Fruit fly (Drosophila melanogaster) whole organism, prepupa: ENCODE measurements around the gene CG9855.

Experiments
- CG10669 ChIP-seq: fragments of 200-800 bp; sonication (Bioruptor generic); optimal IDR thresholded peaks from 3 replicates; lab custom pipeline; 2018; ENCODE audit warnings: missing biosample characterization, mild to moderate bottlenecking, missing genetic modification characterization, moderate library complexity
- CG11762 ChIP-seq: fragments of 200-800 bp; sonication (Bioruptor generic); optimal IDR thresholded peaks from 3 replicates; lab custom pipeline; 2016; ENCODE audit warnings: missing biosample characterization, missing genetic modification characterization; ENCODE audit not compliant: insufficient read depth
- CG11902 ChIP-seq: fragments of 200-800 bp; sonication (Bioruptor generic); optimal IDR thresholded peaks from 3 replicates; lab custom pipeline; 2016; ENCODE audit warnings: missing biosample characterization, missing genetic modification characterization
- CG1621 ChIP-seq: fragments of 200-800 bp; sonication (Bioruptor generic); optimal IDR thresholded peaks from 3 replicates; lab custom pipeline; 2018; ENCODE audit warnings: missing biosample characterization, mild to moderate bottlenecking, missing genetic modification characterization
- CG16779 ChIP-seq: fragments of 200-800 bp; sonication (Bioruptor generic); optimal IDR thresholded peaks from 3 replicates; lab custom pipeline; 2017; ENCODE audit warnings: missing biosample characterization, mild to moderate bottlenecking, missing genetic modification characterization
- CG3032 ChIP-seq: fragments of 200-800 bp; optimal IDR thresholded peaks from 2 replicates; lab custom pipeline; 2019; ENCODE audit warnings: missing biosample characterization, mild to moderate bottlenecking, missing genetic modification characterization, moderate library complexity
- CG3919 ChIP-seq: fragments of 200-800 bp; sonication (Bioruptor generic); optimal IDR thresholded peaks from 3 replicates; lab custom pipeline; 2016; ENCODE audit warnings: missing biosample characterization, missing genetic modification characterization
- CG6163 ChIP-seq: fragments of 200-800 bp; sonication (Bioruptor generic); IDR thresholded peaks from 3 replicates; pipeline ENCODE4 v1.3.6; 2022; ENCODE audit warnings: missing biosample characterization, missing genetic modification characterization
- CG6792 ChIP-seq: fragments of 200-800 bp; sonication (Bioruptor generic); optimal IDR thresholded peaks from 3 replicates; lab custom pipeline; 2016; ENCODE audit warnings: missing biosample characterization, missing genetic modification characterization
- CG6808 ChIP-seq: fragments of 200-800 bp; sonication (Bioruptor generic); optimal IDR thresholded peaks from 3 replicates; lab custom pipeline; 2017; ENCODE audit warnings: missing biosample characterization, missing genetic modification characterization, mild to moderate bottlenecking, moderate library complexity, missing genetic modification reagents
- CG7368 ChIP-seq: fragments of 200-800 bp; sonication (Bioruptor generic); optimal IDR thresholded peaks from 3 replicates; lab custom pipeline; 2016; ENCODE audit warnings: missing biosample characterization, missing genetic modification characterization
- CG8632 ChIP-seq: fragments of 200-800 bp; sonication (Bioruptor generic); optimal IDR thresholded peaks from 3 replicates; lab custom pipeline; 2016; ENCODE audit warnings: missing biosample characterization, missing genetic modification characterization
- CG9139 ChIP-seq: fragments of 200-800 bp; sonication (Bioruptor generic); optimal IDR thresholded peaks from 3 replicates; lab custom pipeline; 2017; ENCODE audit warnings: missing biosample characterization, mild to moderate bottlenecking, missing genetic modification characterization
- Eip75B ChIP-seq: fragments of 200-800 bp; sonication (Bioruptor generic); optimal IDR thresholded peaks from 3 replicates; lab custom pipeline; 2016; ENCODE audit warnings: missing biosample characterization, missing genetic modification characterization
- Eip93F ChIP-seq: fragments of 200-800 bp; sonication (Bioruptor generic); optimal IDR thresholded peaks from 2 replicates; lab custom pipeline; 2016; ENCODE audit warnings: missing biosample characterization, mild to moderate bottlenecking, missing genetic modification characterization
- Ets21C ChIP-seq: fragments of 200-800 bp; sonication (Bioruptor generic); optimal IDR thresholded peaks from 3 replicates; lab custom pipeline; 2016; ENCODE audit warnings: missing biosample characterization, missing genetic modification characterization
- Ets96B ChIP-seq: fragments of 200-800 bp; optimal IDR thresholded peaks from 2 replicates; lab custom pipeline; 2019; ENCODE audit warnings: missing biosample characterization, mild to moderate bottlenecking, missing genetic modification characterization, moderate library complexity
- Gug ChIP-seq: fragments of 200-800 bp; sonication (Bioruptor generic); IDR thresholded peaks from 2 replicates; pipeline ENCODE4 v1.3.6; 2022; ENCODE audit warnings: missing biosample characterization, missing genetic modification characterization
- Hr39 ChIP-seq: fragments of 200-800 bp; sonication (Bioruptor generic); optimal IDR thresholded peaks from 2 replicates; lab custom pipeline; 2016; ENCODE audit warnings: missing biosample characterization, missing genetic modification characterization
- Hr4 ChIP-seq: fragments of 200-800 bp; sonication (Bioruptor generic); optimal IDR thresholded peaks from 3 replicates; lab custom pipeline; 2016; ENCODE audit warnings: missing biosample characterization, missing genetic modification characterization
- Met ChIP-seq: fragments of 200-800 bp; sonication (Bioruptor generic); optimal IDR thresholded peaks from 3 replicates; lab custom pipeline; 2016; ENCODE audit warnings: missing biosample characterization, missing genetic modification characterization
- OdsH ChIP-seq: fragments of 200-800 bp; sonication (Bioruptor generic); optimal IDR thresholded peaks from 3 replicates; lab custom pipeline; 2016; ENCODE audit warnings: missing biosample characterization, missing genetic modification characterization
- Smox ChIP-seq: fragments of 200-800 bp; sonication (Bioruptor generic); optimal IDR thresholded peaks from 3 replicates; lab custom pipeline; 2016; ENCODE audit warnings: missing biosample characterization, missing genetic modification characterization
- Sox102F ChIP-seq: fragments of 200-800 bp; sonication (Bioruptor generic); optimal IDR thresholded peaks from 2 replicates; lab custom pipeline; 2016; ENCODE audit warnings: missing biosample characterization, mild to moderate bottlenecking, missing genetic modification characterization
- Sox14 ChIP-seq: fragments of 200-800 bp; sonication (Bioruptor generic); optimal IDR thresholded peaks from 3 replicates; lab custom pipeline; 2016; ENCODE audit warnings: missing biosample characterization, missing genetic modification characterization
- Sox15 ChIP-seq: fragments of 200-800 bp; sonication (Bioruptor generic); optimal IDR thresholded peaks from 3 replicates; lab custom pipeline; 2016; ENCODE audit warnings: missing biosample characterization, missing genetic modification characterization
- acj6 ChIP-seq: fragments of 200-800 bp; sonication (Bioruptor generic); optimal IDR thresholded peaks from 3 replicates; lab custom pipeline; 2016; ENCODE audit warnings: missing biosample characterization, missing genetic modification characterization
- cyc ChIP-seq: fragments of 200-800 bp; sonication (Bioruptor generic); optimal IDR thresholded peaks from 3 replicates; lab custom pipeline; 2016; ENCODE audit warnings: missing biosample characterization, missing genetic modification characterization
- dac ChIP-seq: fragments of 200-800 bp; sonication (Bioruptor generic); optimal IDR thresholded peaks from 2 replicates; lab custom pipeline; 2017; ENCODE audit warnings: missing biosample characterization, mild to moderate bottlenecking, missing genetic modification characterization
- eg ChIP-seq: fragments of 200-800 bp; sonication (Bioruptor generic); IDR thresholded peaks from 3 replicates; pipeline ENCODE4 v1.3.6; 2022; ENCODE audit warnings: missing biosample characterization, missing genetic modification characterization
- esn ChIP-seq: fragments of 200-800 bp; sonication (Bioruptor generic); optimal IDR thresholded peaks from 2 replicates; lab custom pipeline; 2016; ENCODE audit warnings: missing biosample characterization, mild to moderate bottlenecking, missing genetic modification characterization, moderate library complexity
- fd59A ChIP-seq: fragments of 200-800 bp; sonication (Bioruptor generic); optimal IDR thresholded peaks from 2 replicates; lab custom pipeline; 2017; ENCODE audit warnings: missing biosample characterization, mild to moderate bottlenecking, missing genetic modification characterization, missing genetic modification reagents
- fd85E ChIP-seq: fragments of 200-800 bp; sonication (Bioruptor generic); optimal IDR thresholded peaks from 3 replicates; lab custom pipeline; 2016; ENCODE audit warnings: missing biosample characterization, missing genetic modification characterization
- net ChIP-seq: fragments of 200-800 bp; sonication (Bioruptor generic); optimal IDR thresholded peaks from 3 replicates; lab custom pipeline; 2016; ENCODE audit warnings: missing biosample characterization, missing genetic modification characterization
- salr ChIP-seq, 2 experiments: fragments of 200-800 bp; sonication (Bioruptor generic); optimal IDR thresholded peaks; 3 replicates each; lab custom pipeline; 2016 to 2018; ENCODE audit warnings: missing biosample characterization in 2 of 2, missing genetic modification characterization in 2 of 2, mild to moderate bottlenecking in 1 of 2
- spab ChIP-seq: fragments of 200-800 bp; sonication (Bioruptor generic); optimal IDR thresholded peaks from 2 replicates; lab custom pipeline; 2017; ENCODE audit warnings: missing biosample characterization, mild to moderate bottlenecking, missing genetic modification characterization, missing genetic modification reagents
- ss ChIP-seq, 2 experiments: fragments of 200-800 bp; sonication (Bioruptor generic); optimal IDR thresholded peaks; 2 replicates in 1 of 2; 3 replicates in 1 of 2; lab custom pipeline; 2017 to 2018; ENCODE audit warnings: mild to moderate bottlenecking in 2 of 2, missing biosample characterization in 2 of 2, missing genetic modification characterization in 2 of 2, moderate library complexity in 1 of 2
- topi ChIP-seq: fragments of 200-800 bp; sonication (Bioruptor generic); optimal IDR thresholded peaks from 3 replicates; lab custom pipeline; 2016; ENCODE audit warnings: missing biosample characterization, missing genetic modification characterization
- vri ChIP-seq: fragments of 200-800 bp; sonication (Bioruptor generic); optimal IDR thresholded peaks from 3 replicates; lab custom pipeline; 2016; ENCODE audit warnings: missing biosample characterization, mild to moderate bottlenecking, missing genetic modification characterization

Gene CG9855

dm6 chr3R:4360668-4361110, 37.0 kb downstream of the CG9855 start (continued):
- TF ChIP-seq CG8632 (GFP tag; lab: Kevin White, UChicago) (no peak), CG6163 (GFP tag; lab: Robert Waterston, UW) (no peak), CG7368 (GFP tag; lab: Kevin White, UChicago) (peak; percentile 3), esn (GFP tag; lab: Kevin White, UChicago) (peak; percentile 21), Sox102F (GFP tag; lab: Kevin White, UChicago) (peak; percentile 13), Ets96B (tag; lab: Kevin White, UChicago) (no peak), Gug (0 out of 2 replicates have a peak, but pooled peaks have one; percentile 10), acj6 (no peak), CG11762 (no peak), CG3919 (GFP tag; lab: Kevin White, UChicago) (peak; percentile 14), Sox15 (GFP tag; lab: Kevin White, UChicago) (no peak), cyc (GFP tag; lab: Kevin White, UChicago) (no peak), fd85E (GFP tag; lab: Kevin White, UChicago) (no peak), dac (no peak), vri (GFP tag; lab: Kevin White, UChicago) (peak; percentile 8), CG6792 (GFP tag; lab: Kevin White, UChicago) (no peak), CG9139 (no peak), OdsH (no peak), topi (GFP tag; lab: Kevin White, UChicago) (peak; percentile 12), Eip93F (no peak), spab (GFP tag; lab: Kevin White, UChicago) (no peak), CG10669 (GFP tag; lab: Kevin White, UChicago) (no peak), CG11902 (peak; percentile 24), CG1621 (tag; lab: Kevin White, UChicago) (peak; percentile 25), salr (GFP tag; optimal IDR thresholded peaks at IDR 0.05; lab: Kevin White, UChicago) (no peak), fd59A (no peak)

dm6 chr3R:4359625-4360024, 38.0 kb downstream of the CG9855 start, which contains the start of gene CG1090:
Gene CG1090, plus strand, starts transcription at chr3R:4359883.
- TF ChIP-seq Met (GFP tag; lab: Kevin White, UChicago) = no peak
- TF ChIP-seq Gug = no peak
- TF ChIP-seq net = peak; percentile 8
- TF ChIP-seq Hr4 (GFP tag; lab: Kevin White, UChicago) = no peak
- TF ChIP-seq CG6808 (GFP tag; lab: Kevin White, UChicago) = no peak
- no peak for TF ChIP-seq dac
- TF ChIP-seq CG16779 (tag; lab: Kevin White, UChicago) = peak; percentile 13
- TF ChIP-seq Sox14 = no peak
- no peak for TF ChIP-seq eg (GFP tag; lab: Robert Waterston, UW)
- no peak for TF ChIP-seq CG3032
- no peak for TF ChIP-seq esn (GFP tag; lab: Kevin White, UChicago)
- TF ChIP-seq Hr39 (GFP tag; lab: Kevin White, UChicago) = no peak
- no peak for TF ChIP-seq Sox15 (GFP tag; lab: Kevin White, UChicago)

- no peak for TF ChIP-seq CG3032
- no peak for TF ChIP-seq Eip75B (GFP tag; lab: Kevin White, UChicago)
- no peak for TF ChIP-seq Ets21C (GFP tag; lab: Kevin White, UChicago)
- no peak for TF ChIP-seq net
- no peak for TF ChIP-seq Sox15 (GFP tag; lab: Kevin White, UChicago)
- no peak for TF ChIP-seq CG6163 (GFP tag; lab: Robert Waterston, UW)
- TF ChIP-seq OdsH = no peak
- TF ChIP-seq ss (GFP tag; optimal IDR thresholded peaks at IDR 0.05; lab: Kevin White, UChicago) = no peak
- no peak for TF ChIP-seq Smox (GFP tag; lab: Kevin White, UChicago)
- TF ChIP-seq topi (GFP tag; lab: Kevin White, UChicago) = no peak
- no peak for TF ChIP-seq CG6808 (GFP tag; lab: Kevin White, UChicago)
- TF ChIP-seq CG8632 (GFP tag; lab: Kevin White, UChicago) = no peak
Observed at dm6 chr3R:4353569-4353968, 44.1 kb downstream of the CG9855 start.
